Worm (Caenorhabditis elegans): ENCODE results near the gene scav-1.

DNA sequence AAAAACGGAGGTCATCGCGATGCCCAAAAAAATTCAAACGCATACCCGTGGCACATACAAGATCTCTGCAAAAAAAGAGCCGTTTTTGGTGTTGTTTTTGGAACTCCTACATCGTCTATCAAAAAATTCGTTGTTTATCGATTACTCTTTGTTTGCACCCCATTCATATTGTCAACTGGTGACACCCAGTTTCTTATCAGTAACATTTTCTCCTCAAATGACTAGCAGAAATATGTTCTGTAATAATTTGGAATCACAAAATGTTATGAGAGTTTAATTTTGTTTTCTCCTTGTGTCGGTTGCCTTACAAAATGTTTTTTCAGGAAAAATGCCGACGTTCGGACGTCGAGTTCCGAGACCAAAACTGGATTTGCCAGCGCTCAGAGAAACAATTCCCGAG lies 25.6 kb downstream of the scav-1 start, which contains the start of gene sek-4:
- TF ChIP-seq elt-3 (tag; optimal IDR thresholded peaks at IDR 0.05) (no peak), unc-62 (GFP tag; optimal IDR thresholded peaks at IDR 0.05) (no peak), mep-1 (tag; optimal IDR thresholded peaks at IDR 0.05) (no peak), pha-4 (tag; optimal IDR thresholded peaks at IDR 0.05) (no peak), drap-1 (GFP tag; optimal IDR thresholded peaks at IDR 0.05) (no peak), lsy-2 (tag; optimal IDR thresholded peaks at IDR 0.05) (no peak), ceh-83 (GFP tag; optimal IDR thresholded peaks at IDR 0.05) (no peak), nhr-76 (tag; optimal IDR thresholded peaks at IDR 0.05) (no peak), nhr-28 (tag; optimal IDR thresholded peaks at IDR 0.05) (no peak), nhr-12 (tag; optimal IDR thresholded peaks at IDR 0.05) (no peak), snpc-4 (tag; optimal IDR thresholded peaks at IDR 0.05) (no peak)

Measured in whole organism, mixed stage, embryonic.